Worm (Caenorhabditis elegans) whole organism, young adult: ENCODE data around the gene ZK185.3.

ENCODE experiments used
- B0336.3 ChIP-seq: fragments of 200-800 bp; sonication (Bioruptor generic); IDR thresholded peaks from 2 replicates; pipeline ENCODE4 v1.3.6; 2022; ENCODE audit warnings: missing genetic modification characterization, missing compliant biosample characterization
- C17E4.6 ChIP-seq: fragments of 200-800 bp; sonication (Bioruptor generic); IDR thresholded peaks from 2 replicates; pipeline ENCODE4 v1.3.6; 2022; ENCODE audit warnings: missing genetic modification reagents, missing genetic modification characterization, missing compliant biosample characterization
- D2030.7 ChIP-seq: fragments of 200-800 bp; sonication (Bioruptor generic); IDR thresholded peaks from 2 replicates; pipeline ENCODE4 v1.3.6; 2022; ENCODE audit warnings: missing genetic modification reagents, missing genetic modification characterization, missing compliant biosample characterization
- F23B12.7 ChIP-seq: sonication (generic microtip); optimal IDR thresholded peaks from 2 replicates; lab custom pipeline; 2017; ENCODE audit warnings: missing genetic modification characterization, mild to moderate bottlenecking, missing compliant biosample characterization, antibody characterized with exemption, moderate library complexity; ENCODE audit not compliant: insufficient read depth
- F52B5.7 ChIP-seq: sonication (generic microtip); optimal IDR thresholded peaks from 2 replicates; lab custom pipeline; 2016; ENCODE audit warnings: mild to moderate bottlenecking, missing genetic modification characterization, missing compliant biosample characterization
- F57C9.4 ChIP-seq: sonication (generic microtip); optimal IDR thresholded peaks from 2 replicates; lab custom pipeline; 2017; ENCODE audit warnings: mild to moderate bottlenecking, missing genetic modification characterization, missing compliant biosample characterization
- Y53F4B.3 ChIP-seq: fragments of 200-800 bp; sonication (Bioruptor generic); IDR thresholded peaks from 2 replicates; pipeline ENCODE4 v1.3.6; 2022; ENCODE audit warnings: missing genetic modification reagents, missing genetic modification characterization, missing compliant biosample characterization
- Y95B8A.8 ChIP-seq: fragments of 200-800 bp; sonication (Bioruptor generic); IDR thresholded peaks from 2 replicates; pipeline ENCODE4 v1.3.6; 2022; ENCODE audit warnings: missing genetic modification reagents, missing genetic modification characterization, missing compliant biosample characterization
- attf-3 ChIP-seq: fragments of 200-800 bp; sonication (Bioruptor generic); conservative IDR thresholded peaks from 2 replicates; pipeline ENCODE4 v1.3.6; 2022; ENCODE audit warnings: missing genetic modification reagents, missing genetic modification characterization, missing compliant biosample characterization
- bed-2 ChIP-seq: fragments of 200-800 bp; sonication (Bioruptor generic); IDR thresholded peaks from 2 replicates; pipeline ENCODE4 v1.3.6; 2022; ENCODE audit warnings: missing genetic modification reagents, missing genetic modification characterization, missing compliant biosample characterization
- cebp-1 ChIP-seq, 2 experiments: fragments of 200-800 bp in 1 of 2; sonication (Bioruptor generic) in 1 of 2; sonication (generic microtip) in 1 of 2; IDR thresholded peaks in 1 of 2; optimal IDR thresholded peaks in 1 of 2; 2 replicates each; pipeline versions ENCODE4 v1.3.6 to Lab custom; 2017 to 2022; ENCODE audit warnings: missing compliant biosample characterization in 2 of 2, missing genetic modification characterization in 2 of 2, mild to moderate bottlenecking in 1 of 2, missing genetic modification reagents in 1 of 2, moderate library complexity in 1 of 2
- cebp-2 ChIP-seq: fragments of 200-800 bp; sonication (Bioruptor generic); IDR thresholded peaks from 2 replicates; pipeline ENCODE4 v1.3.6; 2022; ENCODE audit warnings: missing genetic modification characterization, missing compliant biosample characterization
- ceh-27 ChIP-seq: fragments of 200-800 bp; sonication (Bioruptor generic); optimal IDR thresholded peaks from 2 replicates; lab custom pipeline; 2018; ENCODE audit warnings: mild to moderate bottlenecking, missing genetic modification characterization, moderate library complexity, missing compliant biosample characterization
- dox-1 ChIP-seq: fragments of 200-800 bp; sonication (Bioruptor generic); IDR thresholded peaks from 2 replicates; pipeline ENCODE4 v1.3.6; 2022; ENCODE audit warnings: missing genetic modification reagents, missing genetic modification characterization, missing compliant biosample characterization
- efl-1 ChIP-seq: fragments of 150-350 bp; optimal IDR thresholded peaks from 2 replicates; lab custom pipeline; 2014; ENCODE audit warnings: missing biosample characterization, missing genetic modification reagents, missing genetic modification characterization
- fkh-3 ChIP-seq: sonication (generic microtip); optimal IDR thresholded peaks from 2 replicates; lab custom pipeline; 2016; ENCODE audit warnings: mild to moderate bottlenecking, missing genetic modification characterization, missing compliant biosample characterization
- gei-17 ChIP-seq: fragments of 200-800 bp; sonication (Bioruptor generic); optimal IDR thresholded peaks from 2 replicates; lab custom pipeline; 2018; ENCODE audit warnings: mild to moderate bottlenecking, missing genetic modification characterization, missing compliant biosample characterization
- hlh-26 ChIP-seq: fragments of 200-800 bp; sonication (Bioruptor generic); conservative IDR thresholded peaks from 2 replicates; pipeline ENCODE4 v1.3.6; 2022; ENCODE audit warnings: missing genetic modification reagents, missing genetic modification characterization, missing compliant biosample characterization
- let-526 ChIP-seq: fragments of 200-800 bp; sonication (Bioruptor generic); IDR thresholded peaks from 2 replicates; pipeline ENCODE4 v1.3.6; 2022; ENCODE audit warnings: missing genetic modification reagents, missing genetic modification characterization, missing compliant biosample characterization
- let-607 ChIP-seq, 2 experiments: fragments of 200-800 bp in 1 of 2; sonication (Bioruptor generic) in 1 of 2; sonication (generic microtip) in 1 of 2; optimal IDR thresholded peaks; 2 replicates each; lab custom pipeline; 2016 to 2018; ENCODE audit warnings: mild to moderate bottlenecking in 2 of 2, missing compliant biosample characterization in 2 of 2, missing genetic modification characterization in 2 of 2, moderate library complexity in 2 of 2, missing genotype in 1 of 2
- lin-35 ChIP-seq, 3 experiments: fragments of 150-350 bp in 2 of 3; sonication (generic microtip) in 1 of 3; optimal IDR thresholded peaks; 2 replicates each; lab custom pipeline; 2014 to 2018; ENCODE audit warnings: missing biosample characterization in 3 of 3, missing genetic modification characterization in 3 of 3, missing genetic modification reagents in 3 of 3
- lsl-1 ChIP-seq: fragments of 200-800 bp; sonication (Bioruptor generic); optimal IDR thresholded peaks from 2 replicates; lab custom pipeline; 2018; ENCODE audit warnings: mild to moderate bottlenecking, missing genetic modification characterization, moderate library complexity, missing compliant biosample characterization
- mes-4 ChIP-seq: sonication (generic microtip); optimal IDR thresholded peaks from 2 replicates; lab custom pipeline; 2016; ENCODE audit warnings: missing genotype, missing genetic modification characterization, missing compliant biosample characterization
- nfya-1 ChIP-seq: sonication (generic microtip); optimal IDR thresholded peaks from 2 replicates; lab custom pipeline; 2017; ENCODE audit warnings: antibody characterized with exemption, missing compliant biosample characterization, missing genetic modification characterization, borderline replicate concordance; ENCODE audit not compliant: insufficient read depth
- nhr-80 ChIP-seq: sonication (generic microtip); optimal IDR thresholded peaks from 2 replicates; lab custom pipeline; 2016; ENCODE audit warnings: missing genetic modification characterization, missing compliant biosample characterization
- nhr-90 ChIP-seq: sonication (generic microtip); optimal IDR thresholded peaks from 2 replicates; lab custom pipeline; 2016; ENCODE audit warnings: missing genotype, mild to moderate bottlenecking, missing genetic modification characterization, missing compliant biosample characterization
- rec-8 ChIP-seq, 2 experiments: sonication (generic microtip); optimal IDR thresholded peaks; 2 replicates each; lab custom pipeline; 2016; ENCODE audit warnings: mild to moderate bottlenecking in 2 of 2, missing genetic modification characterization in 2 of 2, missing genetic modification reagents in 2 of 2, missing genotype in 2 of 2, missing biosample characterization in 1 of 2, missing compliant biosample characterization in 1 of 2, moderate library complexity in 1 of 2
- sea-2 ChIP-seq: fragments of 200-800 bp; sonication (Bioruptor generic); IDR thresholded peaks from 2 replicates; pipeline ENCODE4 v1.3.6; 2022; ENCODE audit warnings: missing genetic modification characterization, missing compliant biosample characterization
- snpc-1.1 ChIP-seq: sonication (generic microtip); optimal IDR thresholded peaks from 2 replicates; lab custom pipeline; 2017; ENCODE audit warnings: missing genetic modification characterization, mild to moderate bottlenecking, missing compliant biosample characterization, antibody characterized with exemption, moderate library complexity, missing genotype, missing genetic modification reagents; ENCODE audit not compliant: insufficient read depth
- ztf-26 ChIP-seq: sonication (generic microtip); optimal IDR thresholded peaks from 2 replicates; lab custom pipeline; 2017; ENCODE audit warnings: missing genetic modification characterization, missing compliant biosample characterization

The ZK185.3 gene

DNA sequence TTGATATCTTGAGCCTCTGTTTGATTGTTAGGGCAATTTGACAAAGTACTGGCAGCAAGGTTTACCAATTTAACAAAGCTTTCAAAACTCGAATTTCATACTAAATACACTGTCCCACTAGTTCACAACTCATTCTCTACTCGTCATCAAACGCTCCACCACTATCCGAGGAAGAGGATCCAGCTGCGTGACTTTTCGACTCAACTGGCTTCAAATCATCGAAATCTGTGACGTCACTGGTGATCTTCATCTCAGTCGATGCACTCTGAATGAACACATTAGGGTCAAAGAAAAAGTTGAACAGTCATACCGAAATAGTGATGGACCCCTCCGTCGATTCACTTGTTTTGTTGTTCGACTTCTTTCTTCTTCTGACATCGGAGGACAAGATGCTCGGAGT lies 35.6 kb upstream of the ZK185.3 start:
- TF ChIP-seq ceh-27 (GFP tag; lab: Kevin White, UChicago) (no peak), hlh-26 (GFP tag; lab: Robert Waterston, UW) (no peak), F57C9.4 (tag; lab: Kevin White, UChicago) (no peak), fkh-3 (tag; lab: Kevin White, UChicago) (no peak), Y95B8A.8 (no peak), lin-35 (GFP tag; optimal IDR thresholded peaks at IDR 0.05; lab: Kevin White, UChicago) (no peak)

- TF ChIP-seq lsl-1 (GFP tag; lab: Kevin White, UChicago) (no peak), snpc-1.1 (tag; lab: Kevin White, UChicago) (no peak), sea-2 (GFP tag; lab: Robert Waterston, UW) (no peak), cebp-1 (GFP tag; IDR thresholded peaks at IDR 0.05; lab: Robert Waterston, UW) (no peak), cebp-1 (tag; optimal IDR thresholded peaks at IDR 0.05; lab: Kevin White, UChicago) (no peak), F23B12.7 (tag; lab: Kevin White, UChicago) (no peak), let-526 (no peak), nfya-1 (tag; lab: Kevin White, UChicago) (no peak), ztf-26 (no peak), attf-3 (GFP tag; lab: Robert Waterston, UW) (no peak), let-607 (tag; optimal IDR thresholded peaks at IDR 0.05; lab: Kevin White, UChicago) (no peak), efl-1 (GFP tag; lab: Kevin White, UChicago) (no peak), dox-1 (no peak), mes-4 (tag; lab: Kevin White, UChicago) (no peak), Y53F4B.3 (GFP tag; lab: Robert Waterston, UW) (no peak), gei-17 (GFP tag; lab: Kevin White, UChicago) (no peak), rec-8 (tag; optimal IDR thresholded peaks at IDR 0.05; lab: Kevin White, UChicago) (no peak), C17E4.6 (GFP tag; lab: Robert Waterston, UW) (no peak)
Measured at ce11 chrIV:4564541-4564940, 34.3 kb upstream of the ZK185.3 start.

DNA sequence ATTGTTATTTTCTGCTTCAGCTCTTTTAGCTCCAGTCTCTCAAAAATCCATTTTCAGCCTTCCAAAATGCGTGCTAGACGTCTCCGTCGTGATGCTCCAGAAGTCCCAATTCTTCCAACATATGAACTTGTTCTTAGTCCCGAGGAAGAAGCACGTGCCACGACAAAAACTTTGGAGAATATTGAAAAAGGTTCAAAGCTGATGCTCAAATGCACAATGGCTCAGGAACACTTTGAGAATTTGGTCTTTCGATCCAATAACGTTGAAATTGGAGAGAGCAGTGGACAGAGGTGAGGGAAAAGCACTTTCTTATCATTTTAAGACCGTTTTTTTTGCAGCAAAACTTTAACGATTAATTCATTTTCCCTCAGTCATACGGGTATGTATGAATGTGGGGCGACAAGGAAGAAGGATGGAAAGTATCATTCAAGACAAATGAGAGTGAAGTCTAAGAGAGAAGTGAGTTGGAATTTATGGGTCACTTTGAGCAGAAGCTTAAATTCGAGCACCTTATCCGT lies 32.4 kb upstream of the ZK185.3 start, which contains the start of gene igeg-1:
Gene igeg-1, plus strand, starts transcription at position 51 of the 518 bp plus-strand sequence.
- TF ChIP-seq D2030.7 (no peak), let-607 (tag; optimal IDR thresholded peaks at IDR 0.05; lab: Kevin White, UChicago) (peak in 1 of 2 experiments; percentile 7), nhr-80 (tag; lab: Kevin White, UChicago) (peak; percentile 82)

- TF ChIP-seq F52B5.7 (tag; lab: Kevin White, UChicago), result no peak
- peak; percentile 33 for TF ChIP-seq nhr-80 (tag; lab: Kevin White, UChicago)
- TF ChIP-seq, all 124 proteins: peak for 1
Measured at ce11 chrIV:4559160-4559559, 28.9 kb upstream of the ZK185.3 start.

ce11 chrIV:4557731-4558130 lies 27.5 kb upstream of the ZK185.3 start:
- no peak for TF ChIP-seq nfya-1 (tag; lab: Kevin White, UChicago)
- TF ChIP-seq B0336.3 (GFP tag; lab: Robert Waterston, UW), result peak; percentile 35; the same call in 1 of the 2 replicates
- peak; percentile 70 for TF ChIP-seq dox-1
- TF ChIP-seq bed-2 (GFP tag; lab: Robert Waterston, UW), result no peak
- TF ChIP-seq let-607 (tag; optimal IDR thresholded peaks at IDR 0.05; lab: Kevin White, UChicago), result peak; percentile 37 to 67
- no peak for TF ChIP-seq cebp-2
- peak; percentile 26 for TF ChIP-seq nhr-90
- TF ChIP-seq cebp-1 (GFP tag; IDR thresholded peaks at IDR 0.05; lab: Robert Waterston, UW), result no peak
- peak; percentile 44 for TF ChIP-seq cebp-1 (tag; optimal IDR thresholded peaks at IDR 0.05; lab: Kevin White, UChicago)
- TF ChIP-seq nhr-80 (tag; lab: Kevin White, UChicago), result peak; percentile 93
